Fruit fly (Drosophila melanogaster): ENCODE data around the gene Trx2.
A peak's percentile ranks its signal among the peaks of the same experiment; 100 is the strongest.

Trx2 gene

dm6 chr2L:9613006-9613690 is at the start of gene Trx2 (continued):
- TF ChIP-seq CG33557 (GFP tag; optimal IDR thresholded peaks at IDR 0.05) (no peak), CG6765 (GFP tag; optimal IDR thresholded peaks at IDR 0.05) (peak; percentile 81), nerfin-1 (tag; optimal IDR thresholded peaks at IDR 0.05) (no peak), nau (GFP tag; optimal IDR thresholded peaks at IDR 0.05) (peak; percentile 22), p53 (GFP tag; optimal IDR thresholded peaks at IDR 0.05) (no peak), CG5953 (GFP tag; IDR thresholded peaks at IDR 0.05) (no peak), CG3163 (GFP tag; optimal IDR thresholded peaks at IDR 0.05) (no peak), insv (GFP tag; optimal IDR thresholded peaks at IDR 0.05) (peak in 1 of 2 experiments; percentile 67), CG7271 (tag; optimal IDR thresholded peaks at IDR 0.05) (no peak), grau (tag; optimal IDR thresholded peaks at IDR 0.05) (peak; percentile 3), gt (GFP tag; IDR thresholded peaks at IDR 0.05) (no peak), NC2β (GFP tag; optimal IDR thresholded peaks at IDR 0.05) (peak; percentile 16), CG7963 (GFP tag; IDR thresholded peaks at IDR 0.05; ENCODE audit: partially characterized antibody) (no peak), CG13775 (GFP tag; optimal IDR thresholded peaks at IDR 0.05) (no peak), CG17328 (GFP tag; IDR thresholded peaks at IDR 0.05) (no peak), Fer2 (tag; optimal IDR thresholded peaks at IDR 0.05) (no peak), C15 (GFP tag; IDR thresholded peaks at IDR 0.05) (no peak), CG17829 (tag; optimal IDR thresholded peaks at IDR 0.05) (peak; percentile 84), CG12659 (GFP tag; optimal IDR thresholded peaks at IDR 0.05) (peak; percentile 51), E2f1 (GFP tag; IDR thresholded peaks at IDR 0.05) (no peak), CG18476 (GFP tag; optimal IDR thresholded peaks at IDR 0.05) (no peak), Scr (GFP tag; IDR thresholded peaks at IDR 0.05; ENCODE audit: partially characterized antibody) (no peak), Dfd (GFP tag; optimal IDR thresholded peaks at IDR 0.05) (no peak), CG32772 (GFP tag; IDR thresholded peaks at IDR 0.05) (no peak), Ssrp (tag; optimal IDR thresholded peaks at IDR 0.05) (no peak), Blimp-1 (GFP tag; optimal IDR thresholded peaks at IDR 0.05) (no peak), CG6854 (GFP tag; optimal IDR thresholded peaks at IDR 0.05) (peak; percentile 50), bab2 (GFP tag; optimal IDR thresholded peaks at IDR 0.05) (no peak), run (tag; optimal IDR thresholded peaks at IDR 0.05) (no peak), CG16813 (GFP tag; IDR thresholded peaks at IDR 0.05; ENCODE audit: partially characterized antibody) (no peak), CG16815 (GFP tag; optimal IDR thresholded peaks at IDR 0.05) (no peak), CG15479 (GFP tag; optimal IDR thresholded peaks at IDR 0.05) (no peak), CG2678 (tag; optimal IDR thresholded peaks at IDR 0.05) (no peak), CG4404 (GFP tag; IDR thresholded peaks at IDR 0.05) (no peak), ranshi (GFP tag; IDR thresholded peaks at IDR 0.05) (no peak; the same call in 1 of the 2 replicates), ac (GFP tag; optimal IDR thresholded peaks at IDR 0.05) (peak; percentile 7), CG6791 (GFP tag; IDR thresholded peaks at IDR 0.05; ENCODE audit: partially characterized antibody) (peak; percentile 56; the same call in 1 of the 3 replicates), phol (tag; optimal IDR thresholded peaks at IDR 0.05) (no peak), Awh (GFP tag; IDR thresholded peaks at IDR 0.05) (no peak), CG14441 (GFP tag; IDR thresholded peaks at IDR 0.05) (no peak), ham (GFP tag; IDR thresholded peaks at IDR 0.05) (no peak), CG8924 (tag; optimal IDR thresholded peaks at IDR 0.05) (no peak), CG7357 (GFP tag; IDR thresholded peaks at IDR 0.05) (no peak), chinmo (GFP tag; IDR thresholded peaks at IDR 0.05; ENCODE audit: partially characterized antibody) (peak; percentile 84; the same call in 3 of the 4 replicates), D19B (GFP tag; optimal IDR thresholded peaks at IDR 0.05) (no peak), CG6683 (GFP tag; optimal IDR thresholded peaks at IDR 0.05) (no peak), CG33213 (GFP tag; optimal IDR thresholded peaks at IDR 0.05) (no peak), trem (tag; optimal IDR thresholded peaks at IDR 0.05) (no peak), CG15011 (GFP tag; optimal IDR thresholded peaks at IDR 0.05) (no peak), hth (optimal IDR thresholded peaks at IDR 0.05) (no peak)
